Worm (Caenorhabditis elegans) whole organism, late embryonic: ENCODE results near the gene fbxa-39.

ENCODE experiments used
- K02D7.2 ChIP-seq: sonication (generic microtip); optimal IDR thresholded peaks from 2 replicates; lab custom pipeline; 2017; ENCODE audit warnings: mild to moderate bottlenecking, missing genetic modification characterization, missing compliant biosample characterization
- T23F11.4 ChIP-seq: fragments of 200-800 bp; sonication (Bioruptor generic); optimal IDR thresholded peaks from 2 replicates; lab custom pipeline; 2018; ENCODE audit warnings: mild to moderate bottlenecking, missing genetic modification characterization, missing compliant biosample characterization
- Y22D7AL.16 ChIP-seq: sonication (generic microtip); optimal IDR thresholded peaks from 2 replicates; lab custom pipeline; 2016; ENCODE audit warnings: missing genetic modification characterization, missing compliant biosample characterization
- ahr-1 ChIP-seq: sonication (generic microtip); optimal IDR thresholded peaks from 2 replicates; lab custom pipeline; 2016; ENCODE audit warnings: missing genetic modification characterization, missing compliant biosample characterization
- ceh-14 ChIP-seq: sonication (generic microtip); optimal IDR thresholded peaks from 2 replicates; lab custom pipeline; 2016; ENCODE audit warnings: missing genotype, missing genetic modification characterization, missing compliant biosample characterization
- ceh-18 ChIP-seq: sonication (generic microtip); optimal IDR thresholded peaks from 2 replicates; lab custom pipeline; 2016; ENCODE audit warnings: missing genetic modification characterization, missing compliant biosample characterization
- ceh-19 ChIP-seq: fragments of 200-800 bp; sonication (Bioruptor generic); optimal IDR thresholded peaks from 2 replicates; lab custom pipeline; 2018; ENCODE audit warnings: mild to moderate bottlenecking, missing genetic modification characterization, missing compliant biosample characterization
- ceh-2 ChIP-seq: sonication (generic microtip); optimal IDR thresholded peaks from 2 replicates; lab custom pipeline; 2016; ENCODE audit warnings: missing genotype, missing genetic modification characterization, missing compliant biosample characterization
- ceh-22 ChIP-seq: sonication (generic microtip); optimal IDR thresholded peaks from 2 replicates; lab custom pipeline; 2017; ENCODE audit warnings: missing biosample characterization, missing genetic modification characterization
- ceh-24 ChIP-seq: sonication (generic microtip); optimal IDR thresholded peaks from 2 replicates; lab custom pipeline; 2016; ENCODE audit warnings: mild to moderate bottlenecking, missing genetic modification characterization, missing compliant biosample characterization
- ceh-31 ChIP-seq: sonication (generic microtip); optimal IDR thresholded peaks from 2 replicates; lab custom pipeline; 2016; ENCODE audit warnings: missing genetic modification characterization, missing compliant biosample characterization
- ceh-34 ChIP-seq: sonication (generic microtip); optimal IDR thresholded peaks from 2 replicates; lab custom pipeline; 2016; ENCODE audit warnings: mild to moderate bottlenecking, missing genetic modification characterization, missing compliant biosample characterization
- ceh-45 ChIP-seq: fragments of 200-800 bp; sonication (Bioruptor generic); IDR thresholded peaks from 2 replicates; pipeline ENCODE4 v1.3.6; 2022; ENCODE audit warnings: missing genetic modification reagents, missing genetic modification characterization, missing compliant biosample characterization
- elt-2 ChIP-seq: sonication (generic microtip); optimal IDR thresholded peaks from 2 replicates; lab custom pipeline; 2016; ENCODE audit warnings: missing genetic modification reagents, missing genetic modification characterization, missing compliant biosample characterization
- elt-4 ChIP-seq: sonication (generic microtip); optimal IDR thresholded peaks from 2 replicates; lab custom pipeline; 2016; ENCODE audit warnings: missing genetic modification characterization, missing compliant biosample characterization
- ets-4 ChIP-seq: sonication (generic microtip); optimal IDR thresholded peaks from 2 replicates; lab custom pipeline; 2016; ENCODE audit warnings: missing genetic modification characterization, missing compliant biosample characterization
- fax-1 ChIP-seq: sonication (generic microtip); optimal IDR thresholded peaks from 2 replicates; lab custom pipeline; 2016; ENCODE audit warnings: missing genotype, missing genetic modification characterization, missing compliant biosample characterization
- fkh-10 ChIP-seq: fragments of 150-350 bp; optimal IDR thresholded peaks from 2 replicates; lab custom pipeline; 2014; ENCODE audit warnings: missing biosample characterization, missing genetic modification reagents, missing genetic modification characterization
- hlh-8 ChIP-seq: sonication (generic microtip); optimal IDR thresholded peaks from 2 replicates; lab custom pipeline; 2016; ENCODE audit warnings: missing genotype, missing genetic modification characterization, missing compliant biosample characterization
- nfya-1 ChIP-seq: sonication (generic microtip); optimal IDR thresholded peaks from 2 replicates; lab custom pipeline; 2017; ENCODE audit warnings: missing genetic modification characterization, mild to moderate bottlenecking, missing compliant biosample characterization, antibody characterized with exemption, moderate library complexity
- nhr-232 ChIP-seq: sonication (generic microtip); optimal IDR thresholded peaks from 2 replicates; lab custom pipeline; 2016; ENCODE audit warnings: missing genetic modification characterization, missing compliant biosample characterization
- pax-1 ChIP-seq: fragments of 150-350 bp; optimal IDR thresholded peaks from 2 replicates; lab custom pipeline; 2014; ENCODE audit warnings: missing biosample characterization, missing genetic modification characterization
- pha-2 ChIP-seq: sonication (generic microtip); optimal IDR thresholded peaks from 2 replicates; lab custom pipeline; 2017; ENCODE audit warnings: mild to moderate bottlenecking, missing genetic modification characterization, missing compliant biosample characterization
- pha-4 ChIP-seq: fragments of 150-350 bp; optimal IDR thresholded peaks from 2 replicates; lab custom pipeline; 2018; ENCODE audit warnings: missing biosample characterization, missing genetic modification reagents, missing genetic modification characterization
- pqm-1 ChIP-seq: sonication (generic microtip); optimal IDR thresholded peaks from 2 replicates; lab custom pipeline; 2016; ENCODE audit warnings: missing genetic modification characterization, missing compliant biosample characterization
- pros-1 ChIP-seq: fragments of 150-350 bp; optimal IDR thresholded peaks from 2 replicates; lab custom pipeline; 2014; ENCODE audit warnings: missing biosample characterization, missing genetic modification reagents, missing genetic modification characterization
- ref-2 ChIP-seq: sonication (generic microtip); optimal IDR thresholded peaks from 2 replicates; lab custom pipeline; 2016; ENCODE audit warnings: missing genetic modification characterization, missing compliant biosample characterization
- rnt-1 ChIP-seq: sonication (generic microtip); optimal IDR thresholded peaks from 2 replicates; lab custom pipeline; 2016; ENCODE audit warnings: missing genetic modification characterization, missing compliant biosample characterization
- sdc-2 ChIP-seq: sonication (generic microtip); optimal IDR thresholded peaks from 2 replicates; lab custom pipeline; 2016; ENCODE audit warnings: missing genotype, missing genetic modification characterization, missing compliant biosample characterization
- sox-2 ChIP-seq: fragments of 200-800 bp; sonication (Bioruptor generic); IDR thresholded peaks from 2 replicates; pipeline ENCODE4 v1.3.6; 2022; ENCODE audit warnings: missing genetic modification reagents, missing genetic modification characterization, missing compliant biosample characterization
- tbx-2 ChIP-seq: sonication (generic microtip); optimal IDR thresholded peaks from 2 replicates; lab custom pipeline; 2016; ENCODE audit warnings: missing genetic modification characterization, missing compliant biosample characterization
- tbx-7 ChIP-seq: sonication (generic microtip); optimal IDR thresholded peaks from 2 replicates; lab custom pipeline; 2016; ENCODE audit warnings: missing genotype, missing genetic modification characterization, missing compliant biosample characterization
- unc-42 ChIP-seq: sonication (generic microtip); optimal IDR thresholded peaks from 2 replicates; lab custom pipeline; 2016; ENCODE audit warnings: missing genotype, missing genetic modification characterization, missing compliant biosample characterization
- unc-55 ChIP-seq: sonication (generic microtip); optimal IDR thresholded peaks from 2 replicates; lab custom pipeline; 2017; ENCODE audit warnings: missing biosample characterization, missing genetic modification reagents, missing genetic modification characterization
- unc-86 ChIP-seq: sonication (generic microtip); optimal IDR thresholded peaks from 2 replicates; lab custom pipeline; 2016; ENCODE audit warnings: missing genetic modification characterization, missing compliant biosample characterization
- zip-5 ChIP-seq: sonication (generic microtip); optimal IDR thresholded peaks from 2 replicates; lab custom pipeline; 2016; ENCODE audit warnings: missing genetic modification characterization, missing compliant biosample characterization
- ztf-16 ChIP-seq: sonication (generic microtip); optimal IDR thresholded peaks from 2 replicates; lab custom pipeline; 2017; ENCODE audit warnings: missing genetic modification characterization, missing compliant biosample characterization

fbxa-39 gene

ce11 chrIII:2304149-2304548 is 31.3 kb downstream of the fbxa-39 start:
- no peak for TF ChIP-seq unc-55 (GFP tag; lab: Kevin White, UChicago)
- TF ChIP-seq ceh-31 (tag; lab: Kevin White, UChicago) = no peak
- TF ChIP-seq fkh-10 (GFP tag; lab: Kevin White, UChicago) = no peak
- TF ChIP-seq ceh-24 (tag; lab: Kevin White, UChicago) = no peak
- TF ChIP-seq ceh-45 (GFP tag; lab: Robert Waterston, UW) = no peak
- TF ChIP-seq ceh-14 (tag; lab: Kevin White, UChicago) = no peak
- no peak for TF ChIP-seq tbx-7 (tag; lab: Kevin White, UChicago)
- no peak for TF ChIP-seq unc-86 (tag; lab: Kevin White, UChicago)
- no peak for TF ChIP-seq ceh-22 (tag; lab: Kevin White, UChicago)
- TF ChIP-seq zip-5 (tag; lab: Kevin White, UChicago) = no peak
- TF ChIP-seq ztf-16 (tag; lab: Kevin White, UChicago) = no peak

DNA sequence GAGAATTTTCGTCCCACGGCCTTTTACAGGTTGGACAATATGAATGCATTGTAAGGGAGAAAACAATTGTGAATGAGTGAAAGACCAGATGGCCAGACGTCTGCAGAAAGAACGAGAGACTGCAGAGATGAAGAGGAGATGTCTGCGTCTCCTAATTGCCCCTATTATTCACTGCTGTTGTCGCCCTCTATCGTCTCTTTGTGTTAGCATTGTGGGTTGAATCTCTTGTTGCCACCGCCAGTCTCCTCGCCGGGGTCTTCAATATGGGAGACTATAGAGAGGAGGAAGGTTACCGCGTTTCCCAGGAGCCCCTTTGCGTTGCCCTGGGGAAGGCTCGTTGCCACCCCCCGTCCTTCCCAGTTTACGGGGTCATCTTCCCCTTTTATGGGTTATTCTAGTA is 32.0 kb downstream of the fbxa-39 start, which contains the start of gene Y54F10BM.9:
Gene Y54F10BM.9 (minus strand): TSS at position 61 of the 400 bp plus-strand sequence.
- peak; percentile 10 for TF ChIP-seq unc-42
- peak; percentile 34 for TF ChIP-seq hlh-8
- no peak for TF ChIP-seq ets-4 (tag; lab: Kevin White, UChicago)
- no peak for TF ChIP-seq K02D7.2 (tag; lab: Kevin White, UChicago)
- TF ChIP-seq ref-2 (tag; lab: Kevin White, UChicago) = peak; percentile 69
- TF ChIP-seq fax-1 (tag; lab: Kevin White, UChicago) = no peak
- no peak for TF ChIP-seq Y22D7AL.16 (tag; lab: Kevin White, UChicago)
- no peak for TF ChIP-seq T23F11.4 (GFP tag; lab: Kevin White, UChicago)
- no peak for TF ChIP-seq sdc-2 (tag; lab: Kevin White, UChicago)
- no peak for TF ChIP-seq ceh-19
- peak; percentile 49 for TF ChIP-seq tbx-2 (tag; lab: Kevin White, UChicago)
- peak; percentile 34 for TF ChIP-seq pros-1 (tag; lab: Kevin White, UChicago)
- TF ChIP-seq pha-2 = no peak
- TF ChIP-seq pqm-1 = no peak
- TF ChIP-seq ceh-31 (tag; lab: Kevin White, UChicago) = peak; percentile 76
- TF ChIP-seq nfya-1 = peak; percentile 46
- TF ChIP-seq pax-1 (tag; lab: Kevin White, UChicago) = no peak
- TF ChIP-seq ceh-2 (tag; lab: Kevin White, UChicago) = peak; percentile 3
- TF ChIP-seq sox-2 (GFP tag; lab: Robert Waterston, UW) = peak; percentile 76
- peak; percentile 68 for TF ChIP-seq unc-55 (GFP tag; lab: Kevin White, UChicago)
- no peak for TF ChIP-seq ceh-14 (tag; lab: Kevin White, UChicago)
- peak; percentile 19 for TF ChIP-seq ceh-34

- no peak for TF ChIP-seq ahr-1 (tag; lab: Kevin White, UChicago)
- TF ChIP-seq tbx-7 (tag; lab: Kevin White, UChicago) = no peak
- no peak for TF ChIP-seq elt-4 (tag; lab: Kevin White, UChicago)
- TF ChIP-seq ztf-16 (tag; lab: Kevin White, UChicago) = no peak
- TF ChIP-seq nhr-232 (tag; lab: Kevin White, UChicago) = no peak
- TF ChIP-seq ceh-18 (tag; lab: Kevin White, UChicago) = no peak
- no peak for TF ChIP-seq sdc-2 (tag; lab: Kevin White, UChicago)
- TF ChIP-seq rnt-1 (tag; lab: Kevin White, UChicago) = no peak
- TF ChIP-seq pha-4 (tag; lab: Kevin White, UChicago) = no peak
- TF ChIP-seq pqm-1 = no peak
Observed at ce11 chrIII:2308026-2308425, 35.2 kb downstream of the fbxa-39 start, which contains the start of the genes fbxa-1 and Y54F10BM.20. Gene fbxa-1, minus strand, starts transcription at chrIII:2308126. Gene Y54F10BM.20, plus strand, starts transcription at chrIII:2308256.

DNA sequence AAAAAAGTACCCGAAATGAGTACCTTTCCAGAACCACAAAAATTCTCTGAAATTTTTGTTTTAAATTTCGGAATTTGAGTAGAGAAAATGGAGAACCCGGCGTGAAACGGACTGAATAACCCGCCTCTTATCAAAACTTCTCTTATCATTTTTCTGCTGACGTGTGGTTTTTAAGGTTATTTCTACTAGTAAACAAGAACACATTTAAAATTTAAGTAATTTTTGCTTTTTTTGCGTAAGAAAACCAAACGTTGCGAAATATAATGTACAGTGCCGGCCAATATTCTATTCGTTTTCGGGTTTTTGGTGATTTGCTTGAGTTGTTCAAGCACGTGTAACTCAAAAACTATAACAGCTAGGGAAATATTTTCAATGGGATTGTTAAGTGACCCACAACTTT is 38.2 kb downstream of the fbxa-39 start:
- TF ChIP-seq hlh-8 = no peak
- no peak for TF ChIP-seq fkh-10 (GFP tag; lab: Kevin White, UChicago)
- peak; percentile 16 for TF ChIP-seq elt-2 (tag; lab: Kevin White, UChicago)
- no peak for TF ChIP-seq ceh-45 (GFP tag; lab: Robert Waterston, UW)
